Worm (Caenorhabditis elegans) whole organism, late embryonic: Measurements from ENCODE around the gene K10D11.7.

ENCODE experiments used
- C38D4.7 ChIP-seq: fragments of 200-800 bp; sonication (Bioruptor generic); optimal IDR thresholded peaks from 2 replicates; lab custom pipeline; 2018; ENCODE audit warnings: mild to moderate bottlenecking, missing genetic modification characterization, moderate library complexity, missing compliant biosample characterization
- F13H6.1 ChIP-seq: sonication (generic microtip); optimal IDR thresholded peaks from 2 replicates; lab custom pipeline; 2016; ENCODE audit warnings: missing genetic modification characterization, missing compliant biosample characterization
- ceh-18 ChIP-seq: sonication (generic microtip); optimal IDR thresholded peaks from 2 replicates; lab custom pipeline; 2016; ENCODE audit warnings: missing genetic modification characterization, missing compliant biosample characterization
- ceh-31 ChIP-seq: sonication (generic microtip); optimal IDR thresholded peaks from 2 replicates; lab custom pipeline; 2016; ENCODE audit warnings: missing genetic modification characterization, missing compliant biosample characterization
- ets-4 ChIP-seq: sonication (generic microtip); optimal IDR thresholded peaks from 2 replicates; lab custom pipeline; 2016; ENCODE audit warnings: missing genetic modification characterization, missing compliant biosample characterization
- fax-1 ChIP-seq: sonication (generic microtip); optimal IDR thresholded peaks from 2 replicates; lab custom pipeline; 2016; ENCODE audit warnings: missing genotype, missing genetic modification characterization, missing compliant biosample characterization
- fkh-10 ChIP-seq: fragments of 150-350 bp; optimal IDR thresholded peaks from 2 replicates; lab custom pipeline; 2014; ENCODE audit warnings: missing biosample characterization, missing genetic modification reagents, missing genetic modification characterization
- gmeb-2 ChIP-seq: sonication (generic microtip); optimal IDR thresholded peaks from 2 replicates; lab custom pipeline; 2016; ENCODE audit warnings: missing genetic modification characterization, inconsistent platforms, missing compliant biosample characterization
- npax-4 ChIP-seq: sonication (generic microtip); optimal IDR thresholded peaks from 2 replicates; lab custom pipeline; 2016; ENCODE audit warnings: missing genetic modification characterization, missing compliant biosample characterization
- pha-4 ChIP-seq: fragments of 150-350 bp; optimal IDR thresholded peaks from 2 replicates; lab custom pipeline; 2018; ENCODE audit warnings: missing biosample characterization, missing genetic modification reagents, missing genetic modification characterization
- ttx-3 ChIP-seq: sonication (generic microtip); optimal IDR thresholded peaks from 2 replicates; lab custom pipeline; 2016; ENCODE audit warnings: missing genetic modification reagents, missing genetic modification characterization, missing compliant biosample characterization
- unc-55 ChIP-seq: sonication (generic microtip); optimal IDR thresholded peaks from 2 replicates; lab custom pipeline; 2017; ENCODE audit warnings: missing biosample characterization, missing genetic modification reagents, missing genetic modification characterization

DNA sequence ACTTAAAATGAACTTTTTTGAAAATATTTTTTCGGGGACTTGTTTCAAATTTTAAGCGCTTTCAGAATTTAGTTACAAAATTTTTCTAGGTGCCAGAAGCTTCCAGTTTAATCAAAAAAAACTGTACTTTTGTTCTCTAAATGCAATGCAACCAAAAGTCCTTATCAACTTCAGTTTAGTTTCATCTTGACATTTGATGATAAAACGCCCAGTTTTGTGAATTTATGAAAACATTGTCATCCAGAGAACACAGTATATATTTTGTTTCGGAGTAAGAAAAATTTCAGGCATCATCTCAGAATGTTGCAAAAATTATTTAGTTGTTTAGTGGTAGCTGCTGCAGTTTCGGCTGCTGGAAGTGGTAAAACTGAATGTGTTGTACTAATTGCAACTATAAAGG lies 38.1 kb downstream of the K10D11.7 start, which contains the start of gene F55G11.6:
- no peak for TF ChIP-seq F13H6.1 (tag; lab: Kevin White, UChicago)
- TF ChIP-seq gmeb-2 (tag; lab: Kevin White, UChicago), result no peak
- TF ChIP-seq unc-55 (GFP tag; lab: Kevin White, UChicago), result no peak
- TF ChIP-seq ets-4 (tag; lab: Kevin White, UChicago), result no peak
- no peak for TF ChIP-seq ttx-3 (tag; lab: Kevin White, UChicago)
- no peak for TF ChIP-seq ceh-18 (tag; lab: Kevin White, UChicago)
- no peak for TF ChIP-seq pha-4 (tag; lab: Kevin White, UChicago)
- no peak for TF ChIP-seq fkh-10
- TF ChIP-seq fax-1 (tag; lab: Kevin White, UChicago), result no peak
- TF ChIP-seq npax-4, result no peak
- TF ChIP-seq C38D4.7 (GFP tag; lab: Kevin White, UChicago), result no peak
- no peak for TF ChIP-seq ceh-31
